Worm (Caenorhabditis elegans): ENCODE results near the gene ndnf-1.

The ndnf-1 gene

ce11 chrIV:3028842-3029241 is at the start of gene ndnf-1:
ndnf-1 (minus strand) TSS chrIV:3028942.
- no peak for TF ChIP-seq dpff-1 (tag; optimal IDR thresholded peaks at IDR 0.05)
- no peak for TF ChIP-seq zim-3 (tag; optimal IDR thresholded peaks at IDR 0.05)
- no peak for TF ChIP-seq madf-8 (GFP tag; conservative IDR thresholded peaks at IDR 0.05)
- no peak for TF ChIP-seq K11D2.4 (GFP tag; IDR thresholded peaks at IDR 0.05)
- TF ChIP-seq nhr-27 (tag; optimal IDR thresholded peaks at IDR 0.05) = no peak
- no peak for TF ChIP-seq lsy-27 (tag; optimal IDR thresholded peaks at IDR 0.05; ENCODE audit: borderline replicate concordance, insufficient read depth)
- TF ChIP-seq ceh-100 (GFP tag; IDR thresholded peaks at IDR 0.05) = no peak
- no peak for TF ChIP-seq nhr-120 (GFP tag; IDR thresholded peaks at IDR 0.05)
- no peak for TF ChIP-seq zfh-2 (GFP tag; conservative IDR thresholded peaks at IDR 0.05)
- no peak for TF ChIP-seq mes-4 (tag; optimal IDR thresholded peaks at IDR 0.05)
- TF ChIP-seq F49E8.2 (tag; optimal IDR thresholded peaks at IDR 0.05; ENCODE audit: insufficient read depth) = no peak
- TF ChIP-seq unc-62 (GFP tag; optimal IDR thresholded peaks at IDR 0.05) = no peak
- no peak for TF ChIP-seq ceh-40 (GFP tag; IDR thresholded peaks at IDR 0.05)
- TF ChIP-seq lin-40 (tag; optimal IDR thresholded peaks at IDR 0.05) = no peak
- TF ChIP-seq let-607 (tag; optimal IDR thresholded peaks at IDR 0.05) = no peak
- TF ChIP-seq F33H1.4 (GFP tag; IDR thresholded peaks at IDR 0.05) = no peak
- TF ChIP-seq ets-4 (GFP tag; optimal IDR thresholded peaks at IDR 0.05) = no peak

ce11 chrIV:3076802-3077201 is 48.1 kb upstream of the ndnf-1 start:
- TF ChIP-seq mcd-1 (GFP tag; IDR thresholded peaks at IDR 0.05) = 0 out of 2 replicates have a peak, but pooled peaks have one; percentile 13
- TF ChIP-seq attf-5 (GFP tag; optimal IDR thresholded peaks at IDR 0.05) = no peak

- TF ChIP-seq F52B5.7 (tag; optimal IDR thresholded peaks at IDR 0.05) (no peak), madf-10 (tag; optimal IDR thresholded peaks at IDR 0.05) (no peak), dox-1 (GFP tag; IDR thresholded peaks at IDR 0.05) (no peak), gei-17 (GFP tag; optimal IDR thresholded peaks at IDR 0.05) (no peak), aptf-3 (GFP tag; IDR thresholded peaks at IDR 0.05) (no peak), ztf-3 (GFP tag; optimal IDR thresholded peaks at IDR 0.05) (no peak), egl-18 (GFP tag; IDR thresholded peaks at IDR 0.05) (no peak), ZK185.1 (tag; optimal IDR thresholded peaks at IDR 0.05; ENCODE audit: poor library complexity, severe bottlenecking) (no peak), snpc-3.4 (tag; optimal IDR thresholded peaks at IDR 0.05) (no peak), lir-1 (GFP tag; conservative IDR thresholded peaks at IDR 0.05) (no peak), B0019.2 (GFP tag; conservative IDR thresholded peaks at IDR 0.05) (no peak), efl-1 (GFP tag; optimal IDR thresholded peaks at IDR 0.05) (no peak), lin-35 (GFP tag; optimal IDR thresholded peaks at IDR 0.05) (no peak), hrde-1 (tag; optimal IDR thresholded peaks at IDR 0.05; ENCODE audit: borderline replicate concordance) (no peak), attf-5 (GFP tag; optimal IDR thresholded peaks at IDR 0.05) (no peak), rcor-1 (GFP tag; IDR thresholded peaks at IDR 0.05) (no peak)
Observed at ce11 chrIV:3076207-3076606, 47.5 kb upstream of the ndnf-1 start, which contains the start of gene Y67D8C.22. Y67D8C.22 (minus strand) TSS chrIV:3076307.

- no peak for TF ChIP-seq repo-1 (tag; optimal IDR thresholded peaks at IDR 0.05)
- TF ChIP-seq nhr-80 (tag; optimal IDR thresholded peaks at IDR 0.05) = no peak
- no peak for TF ChIP-seq ekl-4 (GFP tag; IDR thresholded peaks at IDR 0.05)
- no peak for TF ChIP-seq ceh-27 (GFP tag; optimal IDR thresholded peaks at IDR 0.05)
- TF ChIP-seq K11D2.4 (GFP tag; IDR thresholded peaks at IDR 0.05) = no peak
- TF ChIP-seq rpc-1 (optimal IDR thresholded peaks at IDR 0.05) = no peak
- TF ChIP-seq rpc-1 (tag; optimal IDR thresholded peaks at IDR 0.05) = no peak
- TF ChIP-seq Y56A3A.18 (GFP tag; IDR thresholded peaks at IDR 0.05) = no peak
- TF ChIP-seq C06A6.2 (GFP tag; conservative IDR thresholded peaks at IDR 0.05) = no peak
- TF ChIP-seq ceh-91 (GFP tag; IDR thresholded peaks at IDR 0.05) = no peak
- no peak for TF ChIP-seq Y95B8A.8 (GFP tag; IDR thresholded peaks at IDR 0.05)
Observed at ce11 chrIV:3071997-3072396, 43.3 kb upstream of the ndnf-1 start, which contains the start of gene Y67D8C.2. Y67D8C.2 (plus strand) TSS chrIV:3072297.
